ENCODE assay signal across 1 worm cellular context in the genomic region with DNA sequence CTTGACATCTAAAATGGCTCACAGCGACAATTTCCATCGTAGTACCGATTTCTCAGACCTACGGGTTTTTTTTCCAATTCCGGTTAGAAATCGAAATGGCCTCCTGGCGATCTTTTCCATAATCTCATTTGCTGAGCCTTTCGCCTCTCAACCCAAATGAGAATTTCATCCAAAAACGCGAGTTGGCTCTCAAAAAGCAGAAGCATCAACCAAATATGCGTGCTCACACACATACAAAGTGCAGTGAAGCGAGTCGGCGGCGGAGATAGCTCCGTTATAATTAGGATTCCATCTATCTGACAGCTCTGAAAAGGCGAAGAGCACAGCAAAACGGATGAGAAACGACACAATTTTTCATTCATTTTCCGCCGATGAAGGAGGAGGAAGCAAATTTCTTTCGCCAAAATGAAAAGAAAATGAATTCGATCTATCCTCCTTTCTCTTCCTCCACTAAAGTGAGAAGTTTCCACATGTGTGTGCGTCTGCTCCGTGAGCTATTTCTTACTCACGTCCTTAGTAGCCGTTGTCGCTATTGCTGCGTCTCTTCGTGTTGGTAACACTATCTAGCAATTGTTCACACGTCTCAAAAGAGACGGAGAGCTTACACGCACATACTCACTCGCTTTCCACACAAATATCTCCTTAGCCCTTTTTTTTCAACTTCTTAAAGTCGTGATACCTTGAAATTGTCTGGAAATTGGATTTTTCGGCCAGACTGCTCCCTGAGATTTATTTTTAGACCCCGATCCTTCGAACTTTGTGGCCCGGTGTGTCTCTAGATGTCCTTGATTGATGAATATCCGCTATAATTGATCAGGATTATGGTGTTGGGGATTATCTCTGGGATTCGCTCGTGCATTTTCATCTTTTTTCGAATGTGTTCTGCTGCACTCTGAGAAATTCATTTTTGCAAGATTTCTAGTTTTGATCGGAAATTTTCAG.
TF ChIP-seq lines count a peak whose summit lies in the region.

No protein-coding gene starts in this region.

TF ChIP-seq in whole organism, L1 larva, 84 proteins besides CTCF, POLR2A, EP300 and RAD21 (continued from another document):
- TF ChIP-seq nhr-47 (tag; optimal IDR thresholded peaks at IDR 0.05; lab: Kevin White, UChicago), result peak; percentile 14
- no peak for TF ChIP-seq zag-1 (tag; optimal IDR thresholded peaks at IDR 0.05; lab: Kevin White, UChicago)
- no peak for TF ChIP-seq nhr-90 (tag; optimal IDR thresholded peaks at IDR 0.05; lab: Kevin White, UChicago; ENCODE audit: poor library complexity)
- TF ChIP-seq hlh-17 (GFP tag; optimal IDR thresholded peaks at IDR 0.05; lab: Kevin White, UChicago; ENCODE audit: borderline replicate concordance), result no peak
